Worm (Caenorhabditis elegans) whole organism, dauer: ENCODE results near the gene cutl-22.

ENCODE experiments used
- unc-62 ChIP-seq: sonication (generic microtip); optimal IDR thresholded peaks from 2 replicates; lab custom pipeline; 2017; ENCODE audit warnings: missing biosample characterization, missing genetic modification reagents, missing genetic modification characterization

cutl-22 gene

ce11 chrV:1141433-1141832, at the start of gene cutl-22:
TSS of gene cutl-22 (plus strand) at chrV:1141733.
- no peak for TF ChIP-seq unc-62 (GFP tag; lab: Kevin White, UChicago)

ce11 chrV:1092359-1092758, 49.2 kb upstream of the cutl-22 start, which contains the start of gene Y50D4B.4:
TSS of gene Y50D4B.4 (plus strand) at chrV:1092659.
- no peak for TF ChIP-seq unc-62 (GFP tag; lab: Kevin White, UChicago)

- no peak for TF ChIP-seq unc-62 (GFP tag; lab: Kevin White, UChicago)
Measured at ce11 chrV:1100280-1100679, 41.3 kb upstream of the cutl-22 start, which contains the start of gene Y50D4B.2. TSS of gene Y50D4B.2 (plus strand) at chrV:1100580.

ce11 chrV:1102569-1102968, 39.0 kb upstream of the cutl-22 start:
- TF ChIP-seq unc-62 (GFP tag; lab: Kevin White, UChicago), result no peak

ce11 chrV:1112180-1112579, 29.4 kb upstream of the cutl-22 start:
- no peak for TF ChIP-seq unc-62 (GFP tag; lab: Kevin White, UChicago)

ce11 chrV:1112658-1113057, 28.9 kb upstream of the cutl-22 start, which contains the start of gene Y50D4B.1:
TSS of gene Y50D4B.1 (plus strand) at chrV:1112958.
- no peak for TF ChIP-seq unc-62 (GFP tag; lab: Kevin White, UChicago)

ce11 chrV:1120101-1120500, 21.4 kb upstream of the cutl-22 start:
- TF ChIP-seq unc-62 (GFP tag; lab: Kevin White, UChicago), result no peak

- no peak for TF ChIP-seq unc-62 (GFP tag; lab: Kevin White, UChicago)
Measured at ce11 chrV:1131880-1132623, 9.5 kb upstream of the cutl-22 start, which contains the start of gene W07B8.4. TSS of gene W07B8.4 (minus strand) at chrV:1131930.

ce11 chrV:1133223-1133622, 8.3 kb upstream of the cutl-22 start:
- TF ChIP-seq unc-62 (GFP tag; lab: Kevin White, UChicago), result no peak

- no peak for TF ChIP-seq unc-62 (GFP tag; lab: Kevin White, UChicago)
Measured at ce11 chrV:1133840-1134239, 7.7 kb upstream of the cutl-22 start, which contains the start of gene cpr-5. TSS of gene cpr-5 (minus strand) at chrV:1134036.

- TF ChIP-seq unc-62 (GFP tag; lab: Kevin White, UChicago), result no peak
Measured at ce11 chrV:1134302-1134701, 7.2 kb upstream of the cutl-22 start, which contains the start of gene cpr-8. TSS of gene cpr-8 (plus strand) at chrV:1134602.

- no peak for TF ChIP-seq unc-62 (GFP tag; lab: Kevin White, UChicago)
Measured at ce11 chrV:1140806-1141205, 727 bp upstream of the cutl-22 start.

- no peak for TF ChIP-seq unc-62 (GFP tag; lab: Kevin White, UChicago)
Measured at ce11 chrV:1142251-1142650, 718 bp downstream of the cutl-22 start.

ce11 chrV:1149734-1150669, 8.5 kb downstream of the cutl-22 start:
- no peak for TF ChIP-seq unc-62 (GFP tag; lab: Kevin White, UChicago)

- no peak for TF ChIP-seq unc-62 (GFP tag; lab: Kevin White, UChicago)
Measured at ce11 chrV:1151324-1151742, 9.8 kb downstream of the cutl-22 start.

- TF ChIP-seq unc-62 (GFP tag; lab: Kevin White, UChicago), result no peak
Measured at ce11 chrV:1151830-1152229, 10.3 kb downstream of the cutl-22 start.
